Worm (Caenorhabditis elegans) whole organism, young adult: ENCODE results near the gene snf-9.

ENCODE experiments used
- B0019.2 ChIP-seq: fragments of 200-800 bp; sonication (Bioruptor generic); conservative IDR thresholded peaks from 2 replicates; pipeline ENCODE4 v1.3.6; 2022; ENCODE audit warnings: missing genetic modification reagents, missing genetic modification characterization, missing compliant biosample characterization
- F23B12.7 ChIP-seq: sonication (generic microtip); optimal IDR thresholded peaks from 2 replicates; lab custom pipeline; 2017; ENCODE audit warnings: missing genetic modification characterization, mild to moderate bottlenecking, missing compliant biosample characterization, antibody characterized with exemption, moderate library complexity; ENCODE audit not compliant: insufficient read depth
- F37B4.10 ChIP-seq: fragments of 200-800 bp; sonication (Bioruptor generic); IDR thresholded peaks from 2 replicates; pipeline ENCODE4 v1.3.6; 2022; ENCODE audit warnings: missing genetic modification characterization, missing compliant biosample characterization
- T07F8.4 ChIP-seq: sonication (generic microtip); optimal IDR thresholded peaks from 2 replicates; lab custom pipeline; 2016; ENCODE audit warnings: mild to moderate bottlenecking, missing genetic modification characterization, moderate library complexity, missing compliant biosample characterization
- Y53F4B.3 ChIP-seq: fragments of 200-800 bp; sonication (Bioruptor generic); IDR thresholded peaks from 2 replicates; pipeline ENCODE4 v1.3.6; 2022; ENCODE audit warnings: missing genetic modification reagents, missing genetic modification characterization, missing compliant biosample characterization
- ZK185.1 ChIP-seq: sonication (generic microtip); optimal IDR thresholded peaks from 2 replicates; lab custom pipeline; 2016; ENCODE audit warnings: mild to moderate bottlenecking, missing genetic modification characterization, missing compliant biosample characterization; ENCODE audit not compliant: poor library complexity, severe bottlenecking
- ama-1 ChIP-seq, 3 experiments: fragments of 150-350 bp in 1 of 3; sonication (generic microtip) in 2 of 3; optimal IDR thresholded peaks; 2 replicates each; lab custom pipeline; 2014 to 2018; ENCODE audit warnings: missing biosample characterization in 2 of 3, missing genetic modification characterization in 2 of 3, missing genetic modification reagents in 2 of 3
- attf-5 ChIP-seq: fragments of 200-800 bp; sonication (Bioruptor generic); optimal IDR thresholded peaks from 2 replicates; lab custom pipeline; 2018; ENCODE audit warnings: mild to moderate bottlenecking, missing genetic modification characterization, missing compliant biosample characterization
- chd-7 ChIP-seq: sonication (generic microtip); optimal IDR thresholded peaks from 2 replicates; lab custom pipeline; 2016; ENCODE audit warnings: mild to moderate bottlenecking, missing genetic modification characterization, moderate library complexity, missing compliant biosample characterization
- die-1 ChIP-seq: sonication (generic microtip); optimal IDR thresholded peaks from 2 replicates; lab custom pipeline; 2016; ENCODE audit warnings: missing genotype, mild to moderate bottlenecking, missing genetic modification characterization, missing compliant biosample characterization
- dpff-1 ChIP-seq: sonication (generic microtip); optimal IDR thresholded peaks from 2 replicates; lab custom pipeline; 2017; ENCODE audit warnings: mild to moderate bottlenecking, missing genetic modification characterization, missing compliant biosample characterization
- gei-17 ChIP-seq: fragments of 200-800 bp; sonication (Bioruptor generic); optimal IDR thresholded peaks from 2 replicates; lab custom pipeline; 2018; ENCODE audit warnings: mild to moderate bottlenecking, missing genetic modification characterization, missing compliant biosample characterization
- hmg-1.2 ChIP-seq: fragments of 200-800 bp; sonication (Bioruptor generic); IDR thresholded peaks from 2 replicates; pipeline ENCODE4 v1.3.6; 2022; ENCODE audit warnings: missing genetic modification reagents, missing genetic modification characterization, missing compliant biosample characterization
- lin-54 ChIP-seq: fragments of 200-800 bp; sonication (Bioruptor generic); optimal IDR thresholded peaks from 2 replicates; lab custom pipeline; 2018; ENCODE audit warnings: mild to moderate bottlenecking, missing genetic modification characterization, missing compliant biosample characterization
- lir-1 ChIP-seq: fragments of 200-800 bp; sonication (Bioruptor generic); conservative IDR thresholded peaks from 2 replicates; pipeline ENCODE4 v1.3.6; 2022; ENCODE audit warnings: missing genetic modification reagents, missing genetic modification characterization, missing compliant biosample characterization
- lsl-1 ChIP-seq: fragments of 200-800 bp; sonication (Bioruptor generic); optimal IDR thresholded peaks from 2 replicates; lab custom pipeline; 2018; ENCODE audit warnings: mild to moderate bottlenecking, missing genetic modification characterization, moderate library complexity, missing compliant biosample characterization
- mcd-1 ChIP-seq: fragments of 200-800 bp; sonication (Bioruptor generic); IDR thresholded peaks from 2 replicates; pipeline ENCODE4 v1.3.6; 2022; ENCODE audit warnings: missing genetic modification reagents, missing genetic modification characterization, missing compliant biosample characterization
- mel-28 ChIP-seq: sonication (generic microtip); optimal IDR thresholded peaks from 2 replicates; lab custom pipeline; 2016; ENCODE audit warnings: borderline replicate concordance, mild to moderate bottlenecking, missing genetic modification characterization, missing compliant biosample characterization
- nhr-179 ChIP-seq: sonication (generic microtip); optimal IDR thresholded peaks from 2 replicates; lab custom pipeline; 2016; ENCODE audit warnings: mild to moderate bottlenecking, missing genetic modification characterization, missing compliant biosample characterization
- nhr-27 ChIP-seq: fragments of 200-800 bp; sonication (Bioruptor generic); optimal IDR thresholded peaks from 2 replicates; lab custom pipeline; 2018; ENCODE audit warnings: mild to moderate bottlenecking, missing genetic modification characterization, moderate library complexity, missing compliant biosample characterization
- nhr-80 ChIP-seq: sonication (generic microtip); optimal IDR thresholded peaks from 2 replicates; lab custom pipeline; 2016; ENCODE audit warnings: missing genetic modification characterization, missing compliant biosample characterization
- rcor-1 ChIP-seq: fragments of 200-800 bp; sonication (Bioruptor generic); IDR thresholded peaks from 2 replicates; pipeline ENCODE4 v1.3.6; 2022; ENCODE audit warnings: missing genetic modification reagents, missing genetic modification characterization, missing compliant biosample characterization
- repo-1 ChIP-seq: sonication (generic microtip); optimal IDR thresholded peaks from 2 replicates; lab custom pipeline; 2017; ENCODE audit warnings: mild to moderate bottlenecking, missing genetic modification characterization, missing compliant biosample characterization
- sdz-38 ChIP-seq: sonication (generic microtip); optimal IDR thresholded peaks from 2 replicates; lab custom pipeline; 2016; ENCODE audit warnings: missing genotype, missing genetic modification characterization, missing compliant biosample characterization
- snpc-4 ChIP-seq, 5 experiments: fragments of 150-350 bp in 1 of 5; sonication (generic microtip) in 4 of 5; optimal IDR thresholded peaks; 2 replicates each; lab custom pipeline; 2014 to 2018; ENCODE audit warnings: missing genetic modification characterization in 5 of 5, missing biosample characterization in 3 of 5, antibody characterized with exemption in 2 of 5, mild to moderate bottlenecking in 2 of 5, missing compliant biosample characterization in 2 of 5, missing genotype in 2 of 5, moderate library complexity in 2 of 5, missing genetic modification reagents in 1 of 5
- ztf-18 ChIP-seq: sonication (generic microtip); optimal IDR thresholded peaks from 2 replicates; lab custom pipeline; 2016; ENCODE audit warnings: missing genotype, mild to moderate bottlenecking, missing genetic modification characterization, missing compliant biosample characterization

Gene snf-9

ce11 chrIV:17328834-17329233 lies 16.9 kb downstream of the snf-9 start, which contains the start of gene ceh-88:
Gene ceh-88, plus strand, starts transcription at chrIV:17329188.
- TF ChIP-seq chd-7 (no peak), sdz-38 (tag; lab: Kevin White, UChicago) (no peak), hmg-1.2 (peak; percentile 53; the same call in 1 of the 2 replicates), repo-1 (tag; lab: Kevin White, UChicago) (no peak), T07F8.4 (tag; lab: Kevin White, UChicago) (no peak)

DNA sequence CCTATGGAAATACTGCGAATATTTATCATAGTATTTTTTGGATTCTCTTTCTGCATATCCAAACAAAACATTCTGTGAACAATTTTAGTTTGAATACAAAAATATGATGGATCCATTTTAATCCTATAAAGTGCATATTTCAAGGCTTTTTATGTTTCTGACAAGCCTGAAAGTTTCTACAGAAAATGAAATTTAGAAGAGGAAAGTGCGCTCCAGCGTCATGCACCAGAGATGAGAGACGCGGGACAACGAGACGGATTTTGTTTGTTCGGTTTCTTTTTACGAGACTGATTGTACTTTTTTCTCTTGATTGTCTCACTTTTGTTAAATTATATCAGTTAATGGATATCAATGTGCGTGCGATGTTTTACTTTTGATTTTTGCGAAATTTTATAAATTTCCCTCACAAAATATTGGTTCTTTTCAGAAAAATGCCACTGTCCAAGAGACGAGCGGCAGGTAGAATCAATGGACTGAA lies 19.2 kb downstream of the snf-9 start, which contains the start of gene C49C3.6:
TSS of gene C49C3.6 (plus strand) at position 428 of the 478 bp plus-strand sequence.
- TF ChIP-seq gei-17 (no peak), hmg-1.2 (peak; percentile 95), mcd-1 (peak; percentile 70), snpc-4 (GFP tag; optimal IDR thresholded peaks at IDR 0.05; lab: Kevin White, UChicago) (peak; percentile 51), snpc-4 (tag; optimal IDR thresholded peaks at IDR 0.05; lab: Kevin White, UChicago) (peak in 2 of 4 experiments; percentile 27 to 67)

DNA sequence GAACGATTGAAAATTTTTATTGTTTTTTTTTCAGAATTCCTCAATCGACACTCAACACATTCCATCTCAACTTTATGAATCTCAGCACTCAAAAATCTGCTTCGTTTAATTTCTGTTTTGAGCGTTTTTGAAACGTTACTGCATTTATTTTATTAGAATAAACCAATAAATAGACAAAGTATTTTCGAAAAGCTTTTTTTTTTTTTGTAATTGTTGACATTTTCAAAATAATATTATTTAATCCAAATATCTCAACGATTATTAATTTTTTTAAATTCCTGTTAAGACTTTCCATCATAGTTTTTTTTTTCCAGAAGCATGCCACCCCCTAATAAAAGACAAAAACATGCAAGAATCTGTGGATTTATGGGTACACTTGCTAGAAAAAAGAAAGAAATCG lies 20.3 kb downstream of the snf-9 start, which contains the start of gene C49C3.7:
TSS of gene C49C3.7 (plus strand) at position 301 of the 400 bp plus-strand sequence.
- TF ChIP-seq nhr-27 (tag; lab: Kevin White, UChicago) = no peak
- no peak for TF ChIP-seq snpc-4 (GFP tag; optimal IDR thresholded peaks at IDR 0.05; lab: Kevin White, UChicago)
- TF ChIP-seq snpc-4 (tag; optimal IDR thresholded peaks at IDR 0.05; lab: Kevin White, UChicago) = peak in 1 of 4 experiments; percentile 50
- TF ChIP-seq, all 124 proteins: peak for 1

DNA sequence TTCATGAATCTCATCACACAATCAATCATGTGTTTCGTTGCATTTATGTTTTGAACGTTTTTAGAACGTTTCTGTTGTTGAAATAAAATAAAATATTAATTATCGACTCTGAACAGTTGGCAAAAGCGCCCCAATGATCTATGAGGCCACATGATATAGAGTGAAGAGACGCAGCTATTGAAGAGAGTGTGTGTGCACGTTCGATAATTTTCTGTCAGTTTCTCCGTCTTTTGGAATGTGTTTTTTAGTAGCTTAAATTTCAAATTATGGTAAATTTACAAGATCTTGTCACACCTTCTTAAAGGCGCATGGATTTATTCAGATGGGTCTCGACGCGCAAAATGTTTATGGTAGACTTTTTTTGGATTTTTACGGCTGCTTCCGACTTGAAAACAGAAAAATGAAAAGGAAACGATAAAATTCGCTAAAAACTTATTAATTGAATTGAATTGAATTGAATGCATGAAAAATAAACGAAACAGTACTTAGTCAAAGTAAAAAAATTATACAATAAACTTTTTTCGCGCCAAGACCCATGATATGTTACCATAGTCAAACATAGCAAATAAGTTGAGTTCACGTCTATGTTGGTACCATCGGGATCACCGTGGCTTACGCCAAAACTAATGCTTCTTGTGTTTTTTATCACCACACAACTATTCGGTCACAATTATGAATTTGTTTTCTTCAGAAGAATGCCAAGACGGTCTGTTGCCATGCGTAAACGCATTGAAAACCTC lies 21.8 kb downstream of the snf-9 start, which contains the start of gene C49C3.15:
TSS of gene C49C3.15 (plus strand) at position 690 of the 740 bp plus-strand sequence.
- peak; percentile 20 for TF ChIP-seq F23B12.7 (tag; lab: Kevin White, UChicago)
- TF ChIP-seq mcd-1 = 0 out of 2 replicates have a peak, but pooled peaks have one; percentile 11
- TF ChIP-seq hmg-1.2 = peak; percentile 51; the same call in 1 of the 2 replicates
- no peak for TF ChIP-seq F37B4.10 (GFP tag; lab: Robert Waterston, UW)
- TF ChIP-seq nhr-80 (tag; lab: Kevin White, UChicago) = peak; percentile 15
- TF ChIP-seq snpc-4 (GFP tag; optimal IDR thresholded peaks at IDR 0.05; lab: Kevin White, UChicago) = no peak
- peak in 1 of 4 experiments; percentile 52 for TF ChIP-seq snpc-4 (tag; optimal IDR thresholded peaks at IDR 0.05; lab: Kevin White, UChicago)
- peak; percentile 71 for TF ChIP-seq attf-5
- TF ChIP-seq ztf-18 (tag; lab: Kevin White, UChicago) = peak; percentile 13
- TF ChIP-seq Y53F4B.3 (GFP tag; lab: Robert Waterston, UW) = no peak
- no peak for TF ChIP-seq ama-1 (optimal IDR thresholded peaks at IDR 0.05; lab: Kevin White, UChicago)
- peak in 1 of 2 experiments; percentile 21 for TF ChIP-seq ama-1 (GFP tag; optimal IDR thresholded peaks at IDR 0.05; lab: Kevin White, UChicago)

- TF ChIP-seq ZK185.1 (no peak), lsl-1 (GFP tag; lab: Kevin White, UChicago) (no peak), attf-5 (no peak), B0019.2 (GFP tag; lab: Robert Waterston, UW) (no peak), lin-54 (GFP tag; lab: Kevin White, UChicago) (no peak)
These were observed 23.1 kb downstream of the snf-9 start, which contains the start of gene C49C3.8 for ce11 chrIV:17335031-17335430. Gene C49C3.8, plus strand, starts transcription at chrIV:17335203.

DNA sequence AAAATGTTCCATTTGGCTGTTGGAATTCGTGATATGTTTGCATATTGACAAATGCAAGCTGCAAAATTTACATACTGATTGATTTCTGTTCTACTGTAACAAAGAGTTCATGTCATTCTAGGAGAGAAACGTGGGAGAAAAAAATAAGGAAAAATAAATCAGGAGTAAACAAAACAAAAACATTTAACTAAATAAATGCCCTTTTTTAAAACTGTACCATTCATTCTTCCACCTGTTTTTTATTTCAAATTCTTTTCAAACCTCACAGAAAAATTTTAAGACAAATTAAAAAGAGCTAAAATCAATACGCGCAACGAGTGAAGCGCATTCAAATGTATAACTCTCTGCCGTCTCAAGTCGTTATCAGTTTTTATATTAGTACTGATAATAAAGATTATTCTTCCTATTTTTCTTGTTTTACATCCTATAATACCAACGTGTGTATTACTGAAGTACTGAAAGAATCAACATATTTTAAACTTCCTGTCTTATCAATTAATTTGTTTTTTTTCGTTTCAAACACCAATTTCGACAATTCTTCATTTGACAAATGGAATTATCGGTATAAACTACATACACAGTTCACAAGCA lies 27.1 kb downstream of the snf-9 start, which contains the start of gene C49C3.10:
TSS of gene C49C3.10 (minus strand) at position 51 of the 591 bp plus-strand sequence.
- TF ChIP-seq nhr-179 (tag; lab: Kevin White, UChicago) (no peak), dpff-1 (tag; lab: Kevin White, UChicago) (no peak), nhr-80 (tag; lab: Kevin White, UChicago) (peak; percentile 60), rcor-1 (GFP tag; lab: Robert Waterston, UW) (no peak), mel-28 (tag; lab: Kevin White, UChicago) (no peak), die-1 (tag; lab: Kevin White, UChicago) (no peak), lir-1 (no peak)
